Worm (Caenorhabditis elegans) whole organism, late embryonic: ENCODE results near the gene mre-11.

Source experiments
- dmd-4 ChIP-seq: sonication (generic microtip); optimal IDR thresholded peaks from 2 replicates; lab custom pipeline; 2016; ENCODE audit warnings: borderline replicate concordance, missing genetic modification characterization, missing compliant biosample characterization
- dve-1 ChIP-seq: sonication (generic microtip); optimal IDR thresholded peaks from 2 replicates; lab custom pipeline; 2017; ENCODE audit warnings: antibody characterized with exemption, mild to moderate bottlenecking, missing genetic modification characterization, missing compliant biosample characterization
- hlh-8 ChIP-seq: sonication (generic microtip); optimal IDR thresholded peaks from 2 replicates; lab custom pipeline; 2016; ENCODE audit warnings: missing genotype, missing genetic modification characterization, missing compliant biosample characterization
- ref-2 ChIP-seq: sonication (generic microtip); optimal IDR thresholded peaks from 2 replicates; lab custom pipeline; 2016; ENCODE audit warnings: missing genetic modification characterization, missing compliant biosample characterization
- tbx-7 ChIP-seq: sonication (generic microtip); optimal IDR thresholded peaks from 2 replicates; lab custom pipeline; 2016; ENCODE audit warnings: missing genotype, missing genetic modification characterization, missing compliant biosample characterization
- unc-3 ChIP-seq, 2 experiments: fragments of 200-800 bp in 1 of 2; sonication (Bioruptor generic) in 1 of 2; sonication (generic microtip) in 1 of 2; conservative IDR thresholded peaks in 1 of 2; optimal IDR thresholded peaks in 1 of 2; 2 replicates each; pipeline versions ENCODE4 v1.3.6 to Lab custom; 2016 to 2022; ENCODE audit warnings: missing compliant biosample characterization in 2 of 2, missing genetic modification characterization in 2 of 2, missing genetic modification reagents in 1 of 2

DNA sequence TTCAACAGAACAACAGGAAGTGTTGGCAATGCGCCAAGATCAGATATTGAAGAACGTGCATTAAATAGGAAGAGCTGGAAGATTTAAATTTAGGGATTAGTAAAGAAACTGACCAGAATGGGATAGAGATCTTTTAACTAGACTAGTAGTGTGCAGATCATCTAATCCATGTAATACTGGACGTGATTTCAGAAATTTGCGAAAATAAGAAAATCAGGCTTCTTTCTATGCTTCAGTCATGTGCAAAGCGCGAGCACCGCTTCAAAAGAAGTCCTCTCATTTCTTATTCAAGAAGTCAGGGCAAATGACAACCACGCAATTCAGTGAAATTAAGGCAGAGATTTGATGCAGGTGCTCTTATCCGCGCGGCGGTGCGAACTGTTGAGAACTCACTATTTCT is 18.6 kb downstream of the mre-11 start:
- TF ChIP-seq unc-3 (GFP tag; conservative IDR thresholded peaks at IDR 0.05; lab: Robert Waterston, UW) (no peak), unc-3 (tag; optimal IDR thresholded peaks at IDR 0.05; lab: Kevin White, UChicago) (no peak), tbx-7 (tag; lab: Kevin White, UChicago) (no peak), dmd-4 (tag; lab: Kevin White, UChicago) (no peak), hlh-8 (no peak), ref-2 (tag; lab: Kevin White, UChicago) (no peak), dve-1 (tag; lab: Kevin White, UChicago) (no peak)
